Fruit fly (Drosophila melanogaster): ENCODE data around the gene CG3402.
A peak's percentile ranks its signal among the peaks of the same experiment; 100 is the strongest.

CG3402 gene

DNA sequence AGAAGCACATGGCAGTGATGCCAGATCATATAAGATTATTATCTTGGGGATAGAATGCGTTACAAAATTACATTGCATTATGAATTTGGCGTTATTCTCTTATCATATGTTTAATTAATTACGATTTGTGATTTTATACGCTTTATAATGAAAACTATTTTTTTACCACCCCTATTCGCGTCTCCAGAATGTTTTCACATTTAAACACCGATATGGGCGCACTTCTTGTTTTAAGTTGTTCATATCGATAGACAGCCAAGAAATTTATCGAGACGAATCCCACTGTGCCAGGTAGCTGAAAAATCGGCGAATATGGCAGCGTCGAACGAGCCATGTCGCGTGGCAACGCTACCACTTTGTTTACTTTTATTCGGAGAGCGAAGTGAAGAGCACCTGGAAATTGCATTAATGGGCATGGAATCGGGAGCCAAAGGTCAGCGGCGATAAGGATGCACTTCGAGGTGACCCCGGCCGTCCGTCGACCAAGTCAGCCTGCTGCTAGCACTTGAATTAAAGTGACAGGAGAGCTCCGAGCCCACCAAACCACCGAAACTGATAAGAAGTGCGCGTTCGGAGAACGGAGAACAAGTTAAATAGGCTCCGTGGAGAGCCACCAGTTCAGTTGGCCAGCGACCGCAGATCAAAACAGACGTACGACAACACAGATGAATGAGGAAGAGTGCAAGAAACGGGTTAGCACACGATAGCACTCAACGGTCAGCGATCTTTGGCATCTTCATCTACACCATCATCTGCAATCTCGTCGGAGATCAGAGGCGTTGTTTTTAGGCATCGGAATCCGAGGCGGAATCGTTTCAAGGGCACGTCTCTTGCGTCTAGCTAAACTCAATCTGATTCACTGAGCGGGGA, 4.3 kb downstream of the CG3402 start, which contains the start of gene Gale (continued):
- no peak for TF ChIP-seq CG10321 (GFP tag; IDR thresholded peaks at IDR 0.05)
- TF ChIP-seq CG7556 (GFP tag; optimal IDR thresholded peaks at IDR 0.05) = no peak
- no peak for TF ChIP-seq Lpt (GFP tag; optimal IDR thresholded peaks at IDR 0.05)
- no peak for TF ChIP-seq zen (tag; optimal IDR thresholded peaks at IDR 0.05)
- TF ChIP-seq maf-S (GFP tag; optimal IDR thresholded peaks at IDR 0.05) = no peak
- no peak for TF ChIP-seq jigr1 (GFP tag; IDR thresholded peaks at IDR 0.05)
- peak; percentile 70 for TF ChIP-seq Scr (GFP tag; IDR thresholded peaks at IDR 0.05; ENCODE audit: partially characterized antibody)
- TF ChIP-seq CG12104 (GFP tag; optimal IDR thresholded peaks at IDR 0.05) = peak; percentile 49
- TF ChIP-seq gem (tag; optimal IDR thresholded peaks at IDR 0.05) = no peak
- no peak for TF ChIP-seq Mad (GFP tag; optimal IDR thresholded peaks at IDR 0.05)
- no peak for TF ChIP-seq CG17612 (GFP tag; IDR thresholded peaks at IDR 0.05)
- TF ChIP-seq CG8944 (GFP tag; optimal IDR thresholded peaks at IDR 0.05) = no peak
- no peak for TF ChIP-seq CG5245 (GFP tag; optimal IDR thresholded peaks at IDR 0.05)
- TF ChIP-seq zfh1 (GFP tag; IDR thresholded peaks at IDR 0.05) = 0 out of 3 replicates have a peak, but pooled peaks have one; percentile 26
- no peak for TF ChIP-seq CG2129 (GFP tag; IDR thresholded peaks at IDR 0.05; ENCODE audit: partially characterized antibody)
- TF ChIP-seq CG3995 (GFP tag; optimal IDR thresholded peaks at IDR 0.05) = no peak
- TF ChIP-seq CG4404 (GFP tag; IDR thresholded peaks at IDR 0.05) = no peak
- TF ChIP-seq shn (GFP tag; optimal IDR thresholded peaks at IDR 0.05) = no peak
- TF ChIP-seq CG18011 (GFP tag; optimal IDR thresholded peaks at IDR 0.05) = no peak
- no peak for TF ChIP-seq disco-r (GFP tag; optimal IDR thresholded peaks at IDR 0.05)
- TF ChIP-seq Bteb2 (GFP tag; optimal IDR thresholded peaks at IDR 0.05) = no peak
- peak; percentile 41 for TF ChIP-seq cwo (GFP tag; optimal IDR thresholded peaks at IDR 0.05)
- TF ChIP-seq CG12071 (GFP tag; optimal IDR thresholded peaks at IDR 0.05) = no peak
- TF ChIP-seq cad (GFP tag; optimal IDR thresholded peaks at IDR 0.05) = no peak
- no peak for TF ChIP-seq NK7.1 (GFP tag; optimal IDR thresholded peaks at IDR 0.05)
- TF ChIP-seq Pdp1 (GFP tag; optimal IDR thresholded peaks at IDR 0.05) = peak in 1 of 2 experiments; percentile 41
- TF ChIP-seq wor (GFP tag; IDR thresholded peaks at IDR 0.05) = no peak
- no peak for TF ChIP-seq CG3065 (GFP tag; optimal IDR thresholded peaks at IDR 0.05)
- no peak for TF ChIP-seq croc (GFP tag; conservative IDR thresholded peaks at IDR 0.05)
- peak; percentile 70 for TF ChIP-seq sd (tag; optimal IDR thresholded peaks at IDR 0.05)
- no peak for TF ChIP-seq CG8290 (GFP tag; optimal IDR thresholded peaks at IDR 0.05)
- peak in 1 of 2 experiments; percentile 18 for TF ChIP-seq CG8290 (tag; optimal IDR thresholded peaks at IDR 0.05)
- TF ChIP-seq pb (GFP tag; optimal IDR thresholded peaks at IDR 0.05) = no peak
- TF ChIP-seq CG9215 (GFP tag; IDR thresholded peaks at IDR 0.05) = no peak
- TF ChIP-seq CG32532 (GFP tag; IDR thresholded peaks at IDR 0.05) = peak; percentile 24; the same call in 1 of the 2 replicates
- no peak for TF ChIP-seq BtbVII (GFP tag; optimal IDR thresholded peaks at IDR 0.05)
- TF ChIP-seq crc (GFP tag; optimal IDR thresholded peaks at IDR 0.05) = no peak
- no peak for TF ChIP-seq Ravus (GFP tag; IDR thresholded peaks at IDR 0.05)
- no peak for TF ChIP-seq Bdp1 (GFP tag; optimal IDR thresholded peaks at IDR 0.05)
- no peak for TF ChIP-seq HmgZ (tag; optimal IDR thresholded peaks at IDR 0.05)
- TF ChIP-seq CG8478 (optimal IDR thresholded peaks at IDR 0.05) = no peak
- no peak for TF ChIP-seq Hr51 (GFP tag; optimal IDR thresholded peaks at IDR 0.05)
- no peak for TF ChIP-seq Neu2 (GFP tag; optimal IDR thresholded peaks at IDR 0.05; ENCODE audit: borderline replicate concordance)
- TF ChIP-seq CG32772 (GFP tag; IDR thresholded peaks at IDR 0.05) = 0 out of 2 replicates have a peak, but pooled peaks have one; percentile 6
- TF ChIP-seq tgo (GFP tag; IDR thresholded peaks at IDR 0.05) = 0 out of 3 replicates have a peak, but pooled peaks have one; percentile 16
- TF ChIP-seq sug (tag; optimal IDR thresholded peaks at IDR 0.05) = no peak
- no peak for TF ChIP-seq cato (GFP tag; optimal IDR thresholded peaks at IDR 0.05; ENCODE audit: borderline replicate concordance)
- no peak for TF ChIP-seq Nf-YA (GFP tag; IDR thresholded peaks at IDR 0.05)
- TF ChIP-seq lov (optimal IDR thresholded peaks at IDR 0.05) = no peak
- no peak for TF ChIP-seq lov (GFP tag; IDR thresholded peaks at IDR 0.05)
- no peak for TF ChIP-seq NC2β (GFP tag; optimal IDR thresholded peaks at IDR 0.05)

Data from whole organism, embryonic.